Worm (Caenorhabditis elegans) whole organism, young adult: Measurements from ENCODE around the gene clec-163.
A peak's percentile ranks its signal among the peaks of the same experiment; 100 is the strongest.

Experiments
- C06A6.2 ChIP-seq: fragments of 200-800 bp; sonication (Bioruptor generic); conservative IDR thresholded peaks from 2 replicates; pipeline ENCODE4 v1.3.6; 2022; ENCODE audit warnings: missing genetic modification characterization, missing compliant biosample characterization
- F10E7.11 ChIP-seq: sonication (generic microtip); optimal IDR thresholded peaks from 2 replicates; lab custom pipeline; 2017; ENCODE audit warnings: mild to moderate bottlenecking, missing genetic modification characterization, moderate library complexity, missing compliant biosample characterization
- F22D6.2 ChIP-seq: sonication (generic microtip); optimal IDR thresholded peaks from 2 replicates; lab custom pipeline; 2016; ENCODE audit warnings: mild to moderate bottlenecking, missing genetic modification characterization, missing compliant biosample characterization
- F37B4.10 ChIP-seq: fragments of 200-800 bp; sonication (Bioruptor generic); IDR thresholded peaks from 2 replicates; pipeline ENCODE4 v1.3.6; 2022; ENCODE audit warnings: missing genetic modification characterization, missing compliant biosample characterization
- F52B5.7 ChIP-seq: sonication (generic microtip); optimal IDR thresholded peaks from 2 replicates; lab custom pipeline; 2016; ENCODE audit warnings: mild to moderate bottlenecking, missing genetic modification characterization, missing compliant biosample characterization
- T26A5.8 ChIP-seq: sonication (generic microtip); optimal IDR thresholded peaks from 2 replicates; lab custom pipeline; 2016; ENCODE audit warnings: missing genetic modification characterization, missing compliant biosample characterization
- ama-1 ChIP-seq, 3 experiments: fragments of 150-350 bp in 1 of 3; sonication (generic microtip) in 2 of 3; optimal IDR thresholded peaks; 2 replicates each; lab custom pipeline; 2014 to 2018; ENCODE audit warnings: missing biosample characterization in 2 of 3, missing genetic modification characterization in 2 of 3, missing genetic modification reagents in 2 of 3
- atf-7 ChIP-seq: sonication (generic microtip); optimal IDR thresholded peaks from 2 replicates; lab custom pipeline; 2017; ENCODE audit warnings: mild to moderate bottlenecking, missing genetic modification characterization, missing compliant biosample characterization
- cebp-1 ChIP-seq, 2 experiments: fragments of 200-800 bp in 1 of 2; sonication (Bioruptor generic) in 1 of 2; sonication (generic microtip) in 1 of 2; IDR thresholded peaks in 1 of 2; optimal IDR thresholded peaks in 1 of 2; 2 replicates each; pipeline versions ENCODE4 v1.3.6 to Lab custom; 2017 to 2022; ENCODE audit warnings: missing compliant biosample characterization in 2 of 2, missing genetic modification characterization in 2 of 2, mild to moderate bottlenecking in 1 of 2, missing genetic modification reagents in 1 of 2, moderate library complexity in 1 of 2
- cebp-2 ChIP-seq: fragments of 200-800 bp; sonication (Bioruptor generic); IDR thresholded peaks from 2 replicates; pipeline ENCODE4 v1.3.6; 2022; ENCODE audit warnings: missing genetic modification characterization, missing compliant biosample characterization
- die-1 ChIP-seq: sonication (generic microtip); optimal IDR thresholded peaks from 2 replicates; lab custom pipeline; 2016; ENCODE audit warnings: missing genotype, mild to moderate bottlenecking, missing genetic modification characterization, missing compliant biosample characterization
- dpff-1 ChIP-seq: sonication (generic microtip); optimal IDR thresholded peaks from 2 replicates; lab custom pipeline; 2017; ENCODE audit warnings: mild to moderate bottlenecking, missing genetic modification characterization, missing compliant biosample characterization
- ekl-4 ChIP-seq: fragments of 200-800 bp; sonication (Bioruptor generic); IDR thresholded peaks from 2 replicates; pipeline ENCODE4 v1.3.6; 2022; ENCODE audit warnings: missing genetic modification reagents, missing genetic modification characterization, missing compliant biosample characterization
- ets-4 ChIP-seq: fragments of 200-800 bp; sonication (Bioruptor generic); optimal IDR thresholded peaks from 2 replicates; lab custom pipeline; 2018; ENCODE audit warnings: mild to moderate bottlenecking, missing genetic modification characterization, missing compliant biosample characterization
- lin-40 ChIP-seq: sonication (generic microtip); optimal IDR thresholded peaks from 2 replicates; lab custom pipeline; 2016; ENCODE audit warnings: missing genetic modification characterization, mild to moderate bottlenecking, missing compliant biosample characterization, missing genotype, missing genetic modification reagents
- lsl-1 ChIP-seq: fragments of 200-800 bp; sonication (Bioruptor generic); optimal IDR thresholded peaks from 2 replicates; lab custom pipeline; 2018; ENCODE audit warnings: mild to moderate bottlenecking, missing genetic modification characterization, moderate library complexity, missing compliant biosample characterization
- madf-10 ChIP-seq: sonication (generic microtip); optimal IDR thresholded peaks from 2 replicates; lab custom pipeline; 2016; ENCODE audit warnings: mild to moderate bottlenecking, missing genetic modification characterization, missing compliant biosample characterization
- mcd-1 ChIP-seq: fragments of 200-800 bp; sonication (Bioruptor generic); IDR thresholded peaks from 2 replicates; pipeline ENCODE4 v1.3.6; 2022; ENCODE audit warnings: missing genetic modification reagents, missing genetic modification characterization, missing compliant biosample characterization
- mes-4 ChIP-seq: sonication (generic microtip); optimal IDR thresholded peaks from 2 replicates; lab custom pipeline; 2016; ENCODE audit warnings: missing genotype, missing genetic modification characterization, missing compliant biosample characterization
- mxl-1 ChIP-seq: sonication (generic microtip); optimal IDR thresholded peaks from 2 replicates; lab custom pipeline; 2016; ENCODE audit warnings: missing genetic modification characterization, missing compliant biosample characterization
- nhr-179 ChIP-seq: sonication (generic microtip); optimal IDR thresholded peaks from 2 replicates; lab custom pipeline; 2016; ENCODE audit warnings: mild to moderate bottlenecking, missing genetic modification characterization, missing compliant biosample characterization
- nhr-80 ChIP-seq: sonication (generic microtip); optimal IDR thresholded peaks from 2 replicates; lab custom pipeline; 2016; ENCODE audit warnings: missing genetic modification characterization, missing compliant biosample characterization
- somi-1 ChIP-seq: fragments of 200-800 bp; sonication (Bioruptor generic); optimal IDR thresholded peaks from 2 replicates; lab custom pipeline; 2018; ENCODE audit warnings: mild to moderate bottlenecking, missing genetic modification characterization, missing compliant biosample characterization
- xnd-1 ChIP-seq: sonication (generic microtip); optimal IDR thresholded peaks from 2 replicates; lab custom pipeline; 2016; ENCODE audit warnings: missing genotype, missing genetic modification reagents, missing genetic modification characterization, missing compliant biosample characterization
- zim-3 ChIP-seq: sonication (generic microtip); optimal IDR thresholded peaks from 2 replicates; lab custom pipeline; 2017; ENCODE audit warnings: mild to moderate bottlenecking, missing genetic modification characterization, moderate library complexity, missing compliant biosample characterization
- ztf-25 ChIP-seq: fragments of 200-800 bp; sonication (Bioruptor generic); IDR thresholded peaks from 2 replicates; pipeline ENCODE4 v1.3.6; 2022; ENCODE audit warnings: missing genetic modification reagents, missing genetic modification characterization, missing compliant biosample characterization

The clec-163 gene

DNA sequence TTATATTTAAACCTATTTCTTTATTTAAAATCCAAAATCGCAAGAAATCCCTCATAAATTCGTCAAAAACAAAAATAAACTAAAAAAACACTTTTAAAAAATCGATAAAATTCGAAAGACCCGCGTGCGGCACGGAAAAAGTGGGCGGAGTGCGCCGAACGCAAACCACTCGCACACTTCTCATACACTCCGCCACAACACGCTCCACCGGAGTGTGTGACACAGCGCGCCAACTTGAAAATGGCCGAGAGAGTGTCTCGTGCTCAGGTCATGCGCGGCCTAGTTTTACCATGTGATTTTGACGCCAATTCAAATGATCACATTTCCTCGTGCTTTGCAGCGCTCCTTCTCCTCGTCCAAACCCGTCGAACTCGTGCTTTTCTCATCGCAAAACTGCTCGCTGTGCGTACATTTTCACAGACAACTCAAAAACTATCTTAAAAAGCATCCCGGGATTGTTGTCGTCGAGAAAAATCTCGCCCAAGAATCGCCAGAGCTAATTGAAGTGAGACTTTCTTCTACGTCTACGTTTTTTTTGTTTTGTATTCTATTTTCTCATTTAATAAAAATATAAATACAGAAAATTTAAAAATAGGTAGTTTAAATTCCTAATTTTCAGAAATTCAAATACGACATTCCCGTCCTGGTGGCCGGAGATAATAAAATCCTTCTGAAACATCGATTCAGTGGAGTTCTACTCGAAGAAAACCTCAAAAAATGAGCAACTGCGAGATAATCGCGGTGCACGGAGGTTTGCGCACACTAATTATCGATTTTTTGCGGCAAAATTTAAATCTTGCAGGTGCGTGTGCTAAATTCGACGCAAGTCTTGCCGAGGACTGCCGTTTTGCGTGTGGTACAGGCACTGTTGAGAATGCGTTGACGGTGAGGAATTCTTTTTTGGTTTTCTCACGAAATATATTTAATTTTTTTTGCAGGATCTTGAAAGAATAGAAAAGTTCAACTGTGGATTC, 34.8 kb upstream of the clec-163 start, which contains the start of gene tasp-1 (continued):
- TF ChIP-seq mcd-1: peak; percentile 99
- peak; percentile 98 for TF ChIP-seq cebp-2

DNA sequence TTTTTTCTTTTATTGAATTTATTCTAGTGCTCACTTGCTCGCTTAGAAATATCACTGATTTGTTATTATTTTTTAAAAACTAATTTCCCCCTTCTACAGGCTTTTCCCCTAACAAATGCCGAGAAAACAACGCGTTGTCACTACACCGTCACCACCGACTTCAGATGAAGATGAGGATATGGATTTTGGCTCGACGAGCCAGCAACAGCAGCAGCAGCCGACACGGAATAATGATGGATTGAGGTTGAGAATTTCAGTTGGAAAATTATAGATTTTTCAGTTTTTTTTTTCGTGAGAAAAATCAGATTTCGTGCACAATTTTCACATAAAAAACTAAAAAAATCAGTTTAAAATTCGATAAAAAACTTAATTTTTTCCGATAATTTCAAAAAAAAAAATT, 31.1 kb upstream of the clec-163 start, which contains the start of gene dpy-28:
Gene dpy-28, plus strand, starts transcription at position 100 of the 400 bp plus-strand sequence.
- peak; percentile 7 for TF ChIP-seq atf-7 (tag; lab: Kevin White, UChicago)
- peak; percentile 75 for TF ChIP-seq ama-1 (optimal IDR thresholded peaks at IDR 0.05; lab: Kevin White, UChicago)
- no peak for TF ChIP-seq ama-1 (GFP tag; optimal IDR thresholded peaks at IDR 0.05; lab: Kevin White, UChicago)
- TF ChIP-seq T26A5.8: no peak
- no peak for TF ChIP-seq dpff-1
- TF ChIP-seq F10E7.11 (tag; lab: Kevin White, UChicago): no peak
- TF ChIP-seq ets-4 (GFP tag; lab: Kevin White, UChicago): no peak
- TF ChIP-seq xnd-1 (tag; lab: Kevin White, UChicago): no peak
- no peak for TF ChIP-seq mxl-1 (tag; lab: Kevin White, UChicago)
- TF ChIP-seq F37B4.10 (GFP tag; lab: Robert Waterston, UW): no peak
- no peak for TF ChIP-seq cebp-1 (GFP tag; IDR thresholded peaks at IDR 0.05; lab: Robert Waterston, UW)
- TF ChIP-seq cebp-1 (tag; optimal IDR thresholded peaks at IDR 0.05; lab: Kevin White, UChicago): peak; percentile 48
- TF ChIP-seq F52B5.7 (tag; lab: Kevin White, UChicago): no peak

- TF ChIP-seq madf-10: no peak
Observed at ce11 chrIII:10769693-10770092, 24.5 kb upstream of the clec-163 start.

DNA sequence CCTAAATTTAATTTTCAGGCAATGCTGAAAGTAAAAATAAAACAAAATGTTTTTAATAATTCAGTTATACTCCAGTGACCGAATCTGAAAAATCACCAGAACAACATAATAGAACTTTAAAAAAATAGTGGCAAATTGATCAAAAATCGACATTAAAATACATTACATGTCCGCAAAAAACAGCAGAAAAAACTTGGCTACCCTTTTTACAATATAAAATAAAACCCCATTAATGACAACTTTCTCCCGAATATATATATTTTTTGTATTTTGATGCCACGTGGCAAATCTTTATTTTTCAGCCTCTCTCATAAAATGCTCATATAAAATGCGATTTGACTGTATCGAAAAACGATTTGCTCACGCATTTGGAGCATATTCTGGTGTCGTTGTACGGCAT, 12.6 kb upstream of the clec-163 start, which contains the start of gene ptr-19:
Gene ptr-19, plus strand, starts transcription at position 301 of the 400 bp plus-strand sequence.
- no peak for TF ChIP-seq xnd-1 (tag; lab: Kevin White, UChicago)
- TF ChIP-seq mes-4 (tag; lab: Kevin White, UChicago): no peak
- TF ChIP-seq lin-40 (tag; lab: Kevin White, UChicago): no peak
- no peak for TF ChIP-seq nhr-179 (tag; lab: Kevin White, UChicago)
- TF ChIP-seq ztf-25 (GFP tag; lab: Robert Waterston, UW): no peak
- no peak for TF ChIP-seq F22D6.2
- TF ChIP-seq C06A6.2: no peak
- no peak for TF ChIP-seq die-1 (tag; lab: Kevin White, UChicago)

DNA sequence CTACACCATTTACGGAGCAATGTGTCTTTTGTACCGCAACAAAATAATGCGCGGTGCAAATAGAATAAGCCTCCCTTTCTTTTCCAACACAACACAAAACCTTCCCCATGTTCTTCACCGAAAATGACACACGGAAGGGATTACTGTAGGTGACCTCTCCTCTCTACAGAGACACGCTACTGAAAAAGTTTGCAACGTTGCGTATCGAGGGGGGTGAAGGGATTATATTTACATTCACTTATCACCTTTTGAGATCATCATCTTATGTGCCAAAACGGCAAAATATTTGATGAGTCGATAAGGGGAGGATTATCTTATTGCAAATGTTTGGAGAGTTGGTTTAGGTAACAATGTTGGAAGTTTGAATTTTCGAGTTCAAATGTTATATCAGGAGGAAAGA, 11.1 kb upstream of the clec-163 start:
- TF ChIP-seq ekl-4 (no peak), nhr-80 (tag; lab: Kevin White, UChicago) (peak; percentile 0), ets-4 (GFP tag; lab: Kevin White, UChicago) (no peak)

DNA sequence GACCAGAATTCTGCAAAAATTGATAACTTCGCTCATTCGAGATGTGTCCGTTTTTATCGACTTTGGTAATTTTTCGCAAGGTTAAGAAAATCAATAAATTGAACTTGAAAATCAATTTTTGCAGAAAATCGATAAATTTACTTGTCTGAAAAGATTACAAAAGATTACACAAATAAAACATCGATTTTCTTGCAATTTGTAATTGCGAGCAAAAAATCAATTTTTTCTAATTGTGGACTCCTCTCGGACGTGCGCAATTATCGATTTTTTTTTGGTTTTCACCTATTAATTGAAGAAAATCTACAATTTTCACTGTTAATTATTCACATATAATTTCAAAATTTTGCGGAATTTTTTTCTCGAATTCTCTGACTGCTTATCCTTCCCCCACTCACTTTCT, 2.9 kb upstream of the clec-163 start:
- TF ChIP-seq lsl-1: no peak
- no peak for TF ChIP-seq somi-1

- no peak for TF ChIP-seq zim-3 (tag; lab: Kevin White, UChicago)
Observed at ce11 chrIII:10802032-10802431, 7.9 kb downstream of the clec-163 start, which contains the start of gene K11D9.3. Gene K11D9.3 (minus strand): TSS chrIII:10802212.
